Fruit fly (Drosophila melanogaster): ENCODE results near the gene CG14397.
A peak's percentile ranks its signal among the peaks of the same experiment; 100 is the strongest.

CG14397 gene

dm6 chr2L:21052783-21053463 is 38.1 kb upstream of the CG14397 start, which contains the start of gene Itgbn (continued):
- no peak for TF ChIP-seq ERR (GFP tag; optimal IDR thresholded peaks at IDR 0.05)

dm6 chr2L:21053623-21054022 is 37.4 kb upstream of the CG14397 start:
- TF ChIP-seq CG34376 (GFP tag; optimal IDR thresholded peaks at IDR 0.05) (peak; percentile 34), Aef1 (GFP tag; IDR thresholded peaks at IDR 0.05) (peak; percentile 34; the same call in 1 of the 3 replicates), lola (GFP tag; optimal IDR thresholded peaks at IDR 0.05) (no peak), lab (GFP tag; optimal IDR thresholded peaks at IDR 0.05) (peak; percentile 38), cwo (GFP tag; optimal IDR thresholded peaks at IDR 0.05) (no peak), sens (GFP tag) (peak; percentile 75), exex (tag; optimal IDR thresholded peaks at IDR 0.05) (peak; percentile 80), eve (GFP tag; optimal IDR thresholded peaks at IDR 0.05) (peak in 1 of 2 experiments; percentile 29), CG17361 (GFP tag; IDR thresholded peaks at IDR 0.05) (no peak), crol (GFP tag; IDR thresholded peaks at IDR 0.05) (peak; percentile 43; the same call in 1 of the 2 replicates), Elba2 (GFP tag; optimal IDR thresholded peaks at IDR 0.05) (no peak), BtbVII (GFP tag; optimal IDR thresholded peaks at IDR 0.05) (no peak), caup (GFP tag; optimal IDR thresholded peaks at IDR 0.05; ENCODE audit: severe bottlenecking) (peak; percentile 1), sug (tag; optimal IDR thresholded peaks at IDR 0.05) (peak; percentile 71), so (GFP tag; IDR thresholded peaks at IDR 0.05) (no peak), CG5180 (GFP tag; optimal IDR thresholded peaks at IDR 0.05) (no peak), GATAe (GFP tag; conservative IDR thresholded peaks at IDR 0.05) (peak; percentile 48), CG2120 (GFP tag; optimal IDR thresholded peaks at IDR 0.05) (no peak), CG15073 (GFP tag; optimal IDR thresholded peaks at IDR 0.05) (no peak), MBD-R2 (GFP tag; IDR thresholded peaks at IDR 0.05) (no peak), HLH54F (GFP tag; optimal IDR thresholded peaks at IDR 0.05) (no peak), oc (tag; optimal IDR thresholded peaks at IDR 0.05) (no peak), nau (GFP tag; optimal IDR thresholded peaks at IDR 0.05) (no peak), CG18599 (GFP tag; optimal IDR thresholded peaks at IDR 0.05) (no peak), mirr (GFP tag; optimal IDR thresholded peaks at IDR 0.05) (peak; percentile 69), tna (GFP tag; IDR thresholded peaks at IDR 0.05; ENCODE audit: partially characterized antibody) (no peak), grn (GFP tag; optimal IDR thresholded peaks at IDR 0.05) (peak; percentile 33), CG10543 (GFP tag; optimal IDR thresholded peaks at IDR 0.05) (peak; percentile 30), nmo (GFP tag; optimal IDR thresholded peaks at IDR 0.05) (no peak)

- TF ChIP-seq CG7372 (GFP tag; IDR thresholded peaks at IDR 0.05): no peak
- no peak for TF ChIP-seq CG10654 (GFP tag; optimal IDR thresholded peaks at IDR 0.05)
- TF ChIP-seq CG1024 (GFP tag; IDR thresholded peaks at IDR 0.05): no peak
- no peak for TF ChIP-seq yki (optimal IDR thresholded peaks at IDR 0.05)
- TF ChIP-seq CG5953 (GFP tag; IDR thresholded peaks at IDR 0.05): no peak
- no peak for TF ChIP-seq croc (GFP tag; conservative IDR thresholded peaks at IDR 0.05)
- TF ChIP-seq Dip2 (GFP tag; IDR thresholded peaks at IDR 0.05): no peak
- TF ChIP-seq Meics (GFP tag; optimal IDR thresholded peaks at IDR 0.05): no peak
- no peak for TF ChIP-seq sr (GFP tag; IDR thresholded peaks at IDR 0.05)
- no peak for TF ChIP-seq CG12155 (GFP tag; optimal IDR thresholded peaks at IDR 0.05)
- no peak for TF ChIP-seq CG9215 (GFP tag; IDR thresholded peaks at IDR 0.05)
Observed at dm6 chr2L:21061591-21061990, 29.4 kb upstream of the CG14397 start.

Measured in whole organism, embryonic.